Fruit fly (Drosophila melanogaster) whole organism, pupa: ENCODE measurements around the gene CG32280.

Experiments used
- CG10348 ChIP-seq: fragments of 200-800 bp; sonication (Bioruptor generic); IDR thresholded peaks from 2 replicates; pipeline ENCODE4 v1.3.6; 2022; ENCODE audit warnings: missing biosample characterization, missing genetic modification characterization
- CG12605 ChIP-seq: fragments of 200-800 bp; sonication (Bioruptor generic); IDR thresholded peaks from 2 replicates; pipeline ENCODE4 v1.3.6; 2022; ENCODE audit warnings: missing biosample characterization, missing genetic modification characterization
- CG13204 ChIP-seq: fragments of 200-800 bp; sonication (Bioruptor generic); optimal IDR thresholded peaks from 2 replicates; lab custom pipeline; 2018; ENCODE audit warnings: missing biosample characterization, mild to moderate bottlenecking, missing genetic modification characterization, moderate library complexity
- CG14655 ChIP-seq: fragments of 200-800 bp; sonication (Bioruptor generic); optimal IDR thresholded peaks from 3 replicates; lab custom pipeline; 2017; ENCODE audit warnings: mild to moderate bottlenecking, missing biosample characterization, missing genetic modification reagents, missing genetic modification characterization
- CG15710 ChIP-seq: fragments of 200-800 bp; sonication (Bioruptor generic); optimal IDR thresholded peaks from 2 replicates; lab custom pipeline; 2018; ENCODE audit warnings: missing biosample characterization, mild to moderate bottlenecking, missing genetic modification characterization, moderate library complexity
- CG17806 ChIP-seq: fragments of 200-800 bp; sonication (Bioruptor generic); optimal IDR thresholded peaks from 2 replicates; lab custom pipeline; 2018; ENCODE audit warnings: missing biosample characterization, mild to moderate bottlenecking, missing genetic modification characterization, moderate library complexity
- CG32121 ChIP-seq: fragments of 200-800 bp; sonication (Bioruptor generic); IDR thresholded peaks from 2 replicates; pipeline ENCODE4 v1.3.6; 2022; ENCODE audit warnings: missing biosample characterization, missing genetic modification characterization
- CG34367 ChIP-seq: fragments of 200-800 bp; sonication (Bioruptor generic); optimal IDR thresholded peaks from 2 replicates; lab custom pipeline; 2018; ENCODE audit warnings: missing biosample characterization, mild to moderate bottlenecking, missing genetic modification characterization
- CG4496 ChIP-seq: fragments of 200-800 bp; sonication (Bioruptor generic); IDR thresholded peaks from 3 replicates; pipeline ENCODE4 v1.3.6; 2022; ENCODE audit warnings: missing biosample characterization, missing genetic modification characterization
- CG8159 ChIP-seq: fragments of 200-800 bp; sonication (Bioruptor generic); optimal IDR thresholded peaks from 3 replicates; lab custom pipeline; 2018; ENCODE audit warnings: missing biosample characterization, mild to moderate bottlenecking, missing genetic modification characterization, moderate library complexity
- CG8301 ChIP-seq: fragments of 200-800 bp; sonication (Bioruptor generic); optimal IDR thresholded peaks from 2 replicates; lab custom pipeline; 2018; ENCODE audit warnings: missing biosample characterization, mild to moderate bottlenecking, missing genetic modification characterization
- CG9948 ChIP-seq: fragments of 200-800 bp; sonication (Bioruptor generic); optimal IDR thresholded peaks from 2 replicates; lab custom pipeline; 2018; ENCODE audit warnings: missing biosample characterization, mild to moderate bottlenecking, missing genetic modification characterization, moderate library complexity
- D1 ChIP-seq: fragments of 200-800 bp; sonication (Bioruptor generic); optimal IDR thresholded peaks from 2 replicates; lab custom pipeline; 2018; ENCODE audit warnings: missing biosample characterization, mild to moderate bottlenecking, missing genetic modification characterization, moderate library complexity
- EcR ChIP-seq: fragments of 200-800 bp; sonication (Bioruptor generic); optimal IDR thresholded peaks from 3 replicates; lab custom pipeline; 2019; ENCODE audit warnings: missing biosample characterization, missing genetic modification characterization, mild to moderate bottlenecking, moderate library complexity, missing genetic modification reagents
- Ets98B ChIP-seq: fragments of 200-800 bp; sonication (Bioruptor generic); IDR thresholded peaks from 2 replicates; pipeline ENCODE4 v1.3.6; 2022; ENCODE audit warnings: missing biosample characterization, missing genetic modification characterization
- Pif1A ChIP-seq: fragments of 200-800 bp; sonication (Bioruptor generic); optimal IDR thresholded peaks from 3 replicates; lab custom pipeline; 2016; ENCODE audit warnings: missing biosample characterization, missing genetic modification characterization
- Pif1B ChIP-seq: fragments of 200-800 bp; sonication (Bioruptor generic); optimal IDR thresholded peaks from 3 replicates; lab custom pipeline; 2016; ENCODE audit warnings: missing biosample characterization, missing genetic modification characterization
- Snoo ChIP-seq: fragments of 200-800 bp; sonication (Bioruptor generic); optimal IDR thresholded peaks from 3 replicates; lab custom pipeline; 2017; ENCODE audit warnings: missing biosample characterization, mild to moderate bottlenecking, missing genetic modification characterization, inconsistent platforms
- fd96Ca ChIP-seq: fragments of 200-800 bp; sonication (Bioruptor generic); IDR thresholded peaks from 3 replicates; pipeline ENCODE4 v1.3.6; 2022; ENCODE audit warnings: missing biosample characterization, missing genetic modification characterization
- gl ChIP-seq: fragments of 200-800 bp; sonication (Bioruptor generic); optimal IDR thresholded peaks from 2 replicates; lab custom pipeline; 2018; ENCODE audit warnings: missing biosample characterization, mild to moderate bottlenecking, missing genetic modification characterization
- rn ChIP-seq: fragments of 200-800 bp; sonication (Bioruptor generic); IDR thresholded peaks from 2 replicates; pipeline ENCODE4 v1.3.6; 2022; ENCODE audit warnings: missing biosample characterization, missing genetic modification characterization

Gene CG32280

DNA sequence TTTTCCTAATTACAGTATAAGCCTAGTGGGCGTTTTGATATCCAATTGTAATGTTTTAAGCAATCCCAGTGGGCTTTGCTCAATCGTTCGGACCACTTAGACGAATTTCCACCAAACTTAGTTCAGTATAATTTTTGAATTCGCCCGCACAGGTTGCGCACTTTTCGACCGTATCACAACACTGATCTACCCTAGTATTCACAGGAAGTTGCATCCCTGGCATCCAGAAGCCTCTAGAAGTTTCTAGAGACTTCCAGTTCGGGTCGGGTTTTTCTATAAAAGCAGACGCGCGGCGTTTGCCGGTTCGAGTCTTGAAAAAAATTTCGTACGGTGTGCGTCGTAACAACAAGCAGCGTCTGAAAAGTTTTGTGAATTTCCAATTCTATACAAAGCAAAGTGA lies 27.9 kb downstream of the CG32280 start, which contains the start of gene Hsp83:
TSS of gene Hsp83 (plus strand) at position 58 of the 400 bp plus-strand sequence.
- TF ChIP-seq CG17806 (peak; percentile 65), CG13204 (GFP tag; lab: Kevin White, UChicago) (peak; percentile 95), Ets98B (GFP tag; lab: Robert Waterston, UW) (peak; percentile 94), Snoo (peak; percentile 97), D1 (tag; lab: Kevin White, UChicago) (no peak), CG34367 (peak; percentile 89), CG14655 (GFP tag; lab: Kevin White, UChicago) (no peak), fd96Ca (GFP tag; lab: Robert Waterston, UW) (peak; percentile 72; the same call in 2 of the 3 replicates), CG32121 (GFP tag; lab: Robert Waterston, UW) (peak; percentile 87), gl (tag; lab: Kevin White, UChicago) (peak; percentile 95), CG10348 (no peak), Pif1A (GFP tag; lab: Kevin White, UChicago) (peak; percentile 96), CG12605 (GFP tag; lab: Robert Waterston, UW) (peak; percentile 94), EcR (peak; percentile 22), CG15710 (peak; percentile 76), CG8301 (tag; lab: Kevin White, UChicago) (no peak), CG9948 (tag; lab: Kevin White, UChicago) (peak; percentile 58), CG8159 (tag; lab: Kevin White, UChicago) (peak; percentile 72), rn (GFP tag; lab: Robert Waterston, UW) (no peak), CG4496 (GFP tag; lab: Robert Waterston, UW) (peak; percentile 95), Pif1B (GFP tag; lab: Kevin White, UChicago) (peak; percentile 92)

DNA sequence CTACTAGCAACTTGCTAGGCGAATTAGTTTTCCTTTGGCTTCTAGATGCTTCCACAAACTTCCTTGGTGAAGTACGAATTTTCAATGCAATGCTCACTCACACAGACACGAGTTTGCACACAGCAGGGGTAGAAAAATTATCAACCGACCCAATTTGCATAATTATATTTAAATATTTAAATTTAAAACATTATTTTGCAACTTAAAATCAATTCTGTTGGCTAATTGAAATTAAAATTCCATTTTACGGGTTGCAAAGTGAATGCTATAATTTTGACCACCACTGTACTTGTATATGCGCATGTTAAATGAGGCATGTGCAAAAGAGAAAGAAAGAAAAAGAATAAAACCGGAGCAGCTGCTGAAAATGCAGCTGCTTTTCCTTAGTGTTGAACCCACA lies 29.1 kb downstream of the CG32280 start:
- TF ChIP-seq D1 (tag; lab: Kevin White, UChicago) = no peak
- TF ChIP-seq CG15710 = peak; percentile 92
- TF ChIP-seq fd96Ca (GFP tag; lab: Robert Waterston, UW) = peak; percentile 95
- peak; percentile 99 for TF ChIP-seq CG4496 (GFP tag; lab: Robert Waterston, UW)
- TF ChIP-seq Snoo = peak; percentile 94
- peak; percentile 98 for TF ChIP-seq Pif1B (GFP tag; lab: Kevin White, UChicago)
- peak; percentile 84 for TF ChIP-seq CG10348
- peak; percentile 98 for TF ChIP-seq CG32121 (GFP tag; lab: Robert Waterston, UW)
- TF ChIP-seq CG8301 (tag; lab: Kevin White, UChicago) = peak; percentile 97
- TF ChIP-seq Pif1A (GFP tag; lab: Kevin White, UChicago) = peak; percentile 98
- TF ChIP-seq gl (tag; lab: Kevin White, UChicago) = peak; percentile 88
- no peak for TF ChIP-seq EcR
- TF ChIP-seq CG12605 (GFP tag; lab: Robert Waterston, UW) = peak; percentile 99
- peak; percentile 93 for TF ChIP-seq CG9948 (tag; lab: Kevin White, UChicago)
- TF ChIP-seq CG34367 = peak; percentile 96
- TF ChIP-seq CG13204 (GFP tag; lab: Kevin White, UChicago) = peak; percentile 55
- TF ChIP-seq CG17806 = peak; percentile 96
- TF ChIP-seq rn (GFP tag; lab: Robert Waterston, UW) = peak; percentile 96
- peak; percentile 96 for TF ChIP-seq CG14655 (GFP tag; lab: Kevin White, UChicago)
- TF ChIP-seq Ets98B (GFP tag; lab: Robert Waterston, UW) = peak; percentile 98
- peak; percentile 94 for TF ChIP-seq CG8159 (tag; lab: Kevin White, UChicago)

DNA sequence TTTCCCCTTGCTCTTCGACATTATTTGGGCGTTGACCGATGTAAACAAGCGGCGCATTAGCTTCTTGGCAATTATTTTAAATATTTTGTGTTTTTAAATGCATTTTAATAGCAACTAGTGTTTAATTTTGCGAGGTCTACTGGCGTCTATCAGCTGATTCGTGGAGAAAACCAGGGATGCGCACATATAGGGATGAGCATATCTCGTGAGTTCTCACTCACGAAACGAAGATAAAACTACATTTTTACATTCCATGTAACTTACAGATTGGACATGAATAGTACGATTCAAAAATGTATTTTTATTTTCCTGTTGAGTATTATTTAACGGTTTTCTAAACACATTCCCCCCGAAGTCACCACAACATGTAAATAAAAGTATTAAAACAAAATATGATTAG lies 32.5 kb downstream of the CG32280 start, which contains the start of gene CG14966:
TSS of gene CG14966 (minus strand) at position 168 of the 400 bp plus-strand sequence.
- TF ChIP-seq CG12605 (GFP tag; lab: Robert Waterston, UW) = 0 out of 2 replicates have a peak, but pooled peaks have one; percentile 19
- no peak for TF ChIP-seq CG10348
- no peak for TF ChIP-seq Pif1A (GFP tag; lab: Kevin White, UChicago)
- TF ChIP-seq gl (tag; lab: Kevin White, UChicago) = peak; percentile 6

DNA sequence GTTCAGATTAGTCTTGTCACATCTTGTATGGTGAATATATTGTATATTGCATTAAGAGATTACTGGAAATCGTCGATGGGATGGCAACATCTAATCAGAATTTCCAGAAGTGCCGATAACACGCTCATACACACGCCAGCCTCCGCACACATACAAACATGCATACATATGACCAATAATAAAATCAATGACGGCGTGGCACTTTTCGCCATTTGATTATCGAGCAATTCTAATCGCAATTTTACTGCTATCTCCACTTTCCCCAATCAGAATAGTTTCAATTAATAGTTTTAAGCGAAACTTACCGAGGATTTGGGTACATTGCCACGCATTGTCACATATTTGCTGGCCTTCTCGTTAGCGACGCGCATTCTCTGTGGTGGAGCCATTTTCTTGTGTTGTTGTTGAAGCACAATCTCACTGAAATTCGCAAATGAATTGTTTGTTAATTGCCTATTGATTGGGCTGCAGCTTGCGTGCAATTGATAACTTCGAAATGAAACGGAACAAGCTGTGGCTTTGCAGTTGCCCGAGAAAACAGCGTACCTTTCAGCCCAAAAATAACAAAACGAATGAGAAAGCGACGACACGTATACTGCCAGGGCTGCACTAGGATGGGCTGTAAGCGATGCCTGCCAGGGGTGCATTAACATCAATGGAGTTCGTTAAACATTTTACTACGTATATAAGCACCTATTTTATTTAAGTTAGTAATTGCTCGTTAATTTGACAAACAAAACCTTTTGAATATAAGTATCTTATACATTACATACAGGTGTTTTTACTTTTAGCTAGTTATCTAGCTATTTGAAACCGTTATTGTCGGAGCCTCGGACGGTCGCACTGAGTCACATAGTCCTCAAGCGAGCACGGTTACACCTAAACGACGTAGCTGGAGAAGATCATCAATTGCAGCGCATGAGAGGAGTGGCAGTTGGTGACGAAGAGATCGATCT lies 33.7 kb downstream of the CG32280 start, which contains the start of the genes CG32276 and gry:
TSS of gene CG32276 (minus strand) at position 601 of the 956 bp plus-strand sequence.
TSS of gene gry (plus strand) at position 644 of the 956 bp plus-strand sequence.
- TF ChIP-seq Snoo (no peak), D1 (tag; lab: Kevin White, UChicago) (no peak), CG8159 (tag; lab: Kevin White, UChicago) (no peak), EcR (peak; percentile 35), gl (tag; lab: Kevin White, UChicago) (no peak), CG9948 (tag; lab: Kevin White, UChicago) (no peak), CG10348 (no peak), CG34367 (peak; percentile 50), rn (GFP tag; lab: Robert Waterston, UW) (0 out of 2 replicates have a peak, but pooled peaks have one; percentile 32), Ets98B (GFP tag; lab: Robert Waterston, UW) (peak; percentile 58; the same call in 1 of the 2 replicates), fd96Ca (GFP tag; lab: Robert Waterston, UW) (peak; percentile 77; the same call in 2 of the 3 replicates), CG12605 (GFP tag; lab: Robert Waterston, UW) (peak; percentile 22; the same call in 1 of the 2 replicates), CG4496 (GFP tag; lab: Robert Waterston, UW) (peak; percentile 54; the same call in 2 of the 3 replicates), CG32121 (GFP tag; lab: Robert Waterston, UW) (peak; percentile 76), CG14655 (GFP tag; lab: Kevin White, UChicago) (no peak), CG15710 (peak; percentile 56), Pif1A (GFP tag; lab: Kevin White, UChicago) (no peak), CG13204 (GFP tag; lab: Kevin White, UChicago) (no peak), Pif1B (GFP tag; lab: Kevin White, UChicago) (no peak), CG17806 (peak; percentile 49), CG8301 (tag; lab: Kevin White, UChicago) (no peak)
